Worm (Caenorhabditis elegans): ENCODE results near the gene srw-94.

DNA sequence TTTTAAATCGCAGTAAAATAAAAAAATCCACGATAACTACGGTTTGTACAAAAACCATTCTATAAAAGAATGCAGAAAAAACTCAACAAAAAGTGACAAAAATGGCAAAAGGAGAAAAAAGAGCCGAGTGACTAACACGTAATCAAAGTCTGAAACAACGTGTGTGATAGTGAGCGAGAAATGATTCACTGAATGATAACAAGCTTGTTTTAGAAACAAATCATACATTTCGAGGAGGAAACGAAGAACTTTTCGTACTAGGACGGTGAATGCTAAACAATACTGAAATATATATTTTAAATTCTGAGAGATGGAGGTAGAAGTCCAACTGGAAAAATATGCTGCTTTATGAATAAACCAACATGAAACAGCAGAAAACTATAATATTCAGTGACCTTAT lies 27.7 kb downstream of the srw-94 start:
- TF ChIP-seq unc-62 (GFP tag; optimal IDR thresholded peaks at IDR 0.05) (no peak), hmg-11 (tag; optimal IDR thresholded peaks at IDR 0.05) (no peak), nhr-28 (tag; optimal IDR thresholded peaks at IDR 0.05) (no peak), nhr-77 (tag; optimal IDR thresholded peaks at IDR 0.05) (no peak), ama-1 (optimal IDR thresholded peaks at IDR 0.05) (no peak), egl-5 (tag; optimal IDR thresholded peaks at IDR 0.05) (no peak), ztf-11 (tag; optimal IDR thresholded peaks at IDR 0.05) (no peak), aly-2 (tag; optimal IDR thresholded peaks at IDR 0.05) (no peak), elt-2 (tag; optimal IDR thresholded peaks at IDR 0.05) (peak; percentile 61)

All from whole organism, L3 larva.